Worm (Caenorhabditis elegans) whole organism, late embryonic: Measurements from ENCODE around the gene ptp-4A2.

Experiments used
- C08G9.2 ChIP-seq: sonication (generic microtip); optimal IDR thresholded peaks from 2 replicates; lab custom pipeline; 2016; ENCODE audit warnings: mild to moderate bottlenecking, missing genetic modification characterization, moderate library complexity, missing compliant biosample characterization
- F13H6.1 ChIP-seq: sonication (generic microtip); optimal IDR thresholded peaks from 2 replicates; lab custom pipeline; 2016; ENCODE audit warnings: missing genetic modification characterization, missing compliant biosample characterization
- K02D7.2 ChIP-seq: sonication (generic microtip); optimal IDR thresholded peaks from 2 replicates; lab custom pipeline; 2017; ENCODE audit warnings: mild to moderate bottlenecking, missing genetic modification characterization, missing compliant biosample characterization
- Y22D7AL.16 ChIP-seq: sonication (generic microtip); optimal IDR thresholded peaks from 2 replicates; lab custom pipeline; 2016; ENCODE audit warnings: missing genetic modification characterization, missing compliant biosample characterization
- ceh-14 ChIP-seq: sonication (generic microtip); optimal IDR thresholded peaks from 2 replicates; lab custom pipeline; 2016; ENCODE audit warnings: missing genotype, missing genetic modification characterization, missing compliant biosample characterization
- ceh-2 ChIP-seq: sonication (generic microtip); optimal IDR thresholded peaks from 2 replicates; lab custom pipeline; 2016; ENCODE audit warnings: missing genotype, missing genetic modification characterization, missing compliant biosample characterization
- ceh-31 ChIP-seq: sonication (generic microtip); optimal IDR thresholded peaks from 2 replicates; lab custom pipeline; 2016; ENCODE audit warnings: missing genetic modification characterization, missing compliant biosample characterization
- ceh-9 ChIP-seq: sonication (generic microtip); optimal IDR thresholded peaks from 2 replicates; lab custom pipeline; 2016; ENCODE audit warnings: mild to moderate bottlenecking, missing genetic modification characterization, inconsistent platforms, missing compliant biosample characterization
- ets-4 ChIP-seq: sonication (generic microtip); optimal IDR thresholded peaks from 2 replicates; lab custom pipeline; 2016; ENCODE audit warnings: missing genetic modification characterization, missing compliant biosample characterization
- ref-2 ChIP-seq: sonication (generic microtip); optimal IDR thresholded peaks from 2 replicates; lab custom pipeline; 2016; ENCODE audit warnings: missing genetic modification characterization, missing compliant biosample characterization
- unc-55 ChIP-seq: sonication (generic microtip); optimal IDR thresholded peaks from 2 replicates; lab custom pipeline; 2017; ENCODE audit warnings: missing biosample characterization, missing genetic modification reagents, missing genetic modification characterization

Gene ptp-4A2

DNA sequence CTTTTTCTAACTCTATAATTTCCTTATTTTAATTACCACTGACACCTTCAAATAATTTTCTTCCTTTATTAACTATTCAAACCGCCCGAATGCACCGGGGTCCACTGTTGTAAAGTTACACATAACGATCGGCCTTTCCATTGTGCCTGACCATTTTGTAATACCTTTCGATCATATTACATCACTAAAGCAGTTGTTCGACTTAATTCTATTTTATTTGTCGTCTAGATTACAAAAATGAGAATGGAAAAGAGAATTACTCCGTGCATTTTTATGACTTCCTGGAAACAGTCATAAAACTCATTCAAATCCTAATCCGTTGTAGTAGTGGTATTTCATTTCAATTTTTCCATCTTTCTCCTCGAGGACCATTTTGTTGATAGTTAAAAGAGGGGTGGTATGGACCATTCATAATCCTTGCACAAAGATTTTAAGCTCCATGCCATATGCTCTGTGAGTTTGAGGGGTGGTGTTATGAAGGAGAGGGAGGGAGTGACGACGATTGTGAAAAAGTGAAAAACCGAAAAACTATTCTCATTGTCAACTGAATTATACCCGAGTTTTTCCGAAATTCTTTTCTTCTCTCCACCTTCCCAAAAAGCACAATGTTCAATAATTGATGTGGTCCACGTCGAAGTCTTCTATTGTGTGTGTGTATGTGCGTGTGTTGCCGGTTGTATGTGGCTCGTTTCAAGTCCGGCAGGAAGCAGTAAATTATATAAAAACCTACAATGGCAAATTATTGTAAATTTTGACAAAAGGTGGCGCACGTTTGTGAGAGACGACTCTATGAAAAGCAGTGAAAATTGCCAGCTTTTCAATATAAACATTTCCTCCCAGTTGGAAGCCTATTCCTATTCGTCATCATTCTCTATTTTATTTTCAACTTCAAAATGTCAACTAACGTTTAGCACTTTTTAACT is 44.6 kb downstream of the ptp-4A2 start:
- peak; percentile 11 for TF ChIP-seq unc-55 (GFP tag; lab: Kevin White, UChicago)
- no peak for TF ChIP-seq K02D7.2 (tag; lab: Kevin White, UChicago)
- TF ChIP-seq ceh-31 (tag; lab: Kevin White, UChicago): peak; percentile 38

DNA sequence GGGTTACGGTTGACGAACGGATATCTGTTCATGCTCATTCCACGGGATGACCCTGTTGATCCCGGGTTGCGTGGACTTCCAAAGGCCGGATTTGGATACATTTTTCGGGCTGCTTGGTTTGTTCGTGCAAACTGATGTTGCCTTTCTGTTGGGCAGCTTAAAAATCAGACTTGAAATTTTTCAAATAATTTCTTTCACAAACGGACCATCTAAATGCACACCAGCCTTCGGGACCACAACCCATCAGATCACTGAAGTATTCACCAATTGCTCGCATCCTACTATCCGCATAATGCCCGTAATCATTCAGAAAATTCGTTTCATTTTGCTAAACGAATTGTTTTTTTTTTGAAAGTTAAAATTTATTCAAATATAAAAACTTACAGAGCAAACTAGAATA is 47.5 kb downstream of the ptp-4A2 start, which contains the start of gene F47F2.3:
Gene F47F2.3 (minus strand): TSS at position 101 of the 400 bp plus-strand sequence.
- TF ChIP-seq Y22D7AL.16 (tag; lab: Kevin White, UChicago): no peak
- TF ChIP-seq ceh-14 (tag; lab: Kevin White, UChicago): no peak
- no peak for TF ChIP-seq ceh-9 (tag; lab: Kevin White, UChicago)
- no peak for TF ChIP-seq F13H6.1 (tag; lab: Kevin White, UChicago)
- no peak for TF ChIP-seq C08G9.2 (tag; lab: Kevin White, UChicago)
- no peak for TF ChIP-seq ceh-2
- no peak for TF ChIP-seq ref-2
- no peak for TF ChIP-seq ets-4 (tag; lab: Kevin White, UChicago)
